Worm (Caenorhabditis elegans) whole organism, L2 larva: ENCODE data around the gene T13H5.1.

Source experiments
- ama-1 ChIP-seq: fragments of 150-350 bp; optimal IDR thresholded peaks from 2 replicates; lab custom pipeline; 2018; ENCODE audit warnings: inconsistent platforms
- blmp-1 ChIP-seq: sonication (generic microtip); optimal IDR thresholded peaks from 2 replicates; lab custom pipeline; 2017; ENCODE audit warnings: missing genetic modification characterization, mild to moderate bottlenecking, missing compliant biosample characterization, antibody characterized with exemption, moderate library complexity; ENCODE audit not compliant: insufficient read depth
- ceh-16 ChIP-seq: fragments of 150-350 bp; optimal IDR thresholded peaks from 2 replicates; lab custom pipeline; 2014; ENCODE audit warnings: missing biosample characterization, missing genetic modification characterization
- crh-2 ChIP-seq: sonication (generic microtip); optimal IDR thresholded peaks from 2 replicates; lab custom pipeline; 2017; ENCODE audit warnings: missing biosample characterization, missing genetic modification characterization
- mab-5 ChIP-seq: fragments of 150-350 bp; optimal IDR thresholded peaks from 2 replicates; lab custom pipeline; 2014; ENCODE audit warnings: missing biosample characterization, missing genetic modification characterization
- nhr-25 ChIP-seq: fragments of 150-350 bp; sonication (generic microtip); optimal IDR thresholded peaks from 3 replicates; lab custom pipeline; 2014; ENCODE audit warnings: missing biosample characterization, missing genetic modification characterization
- sma-9 ChIP-seq, 2 experiments: fragments of 150-350 bp in 1 of 2; sonication (generic microtip) in 1 of 2; optimal IDR thresholded peaks; 2 replicates each; lab custom pipeline; 2014 to 2016; ENCODE audit warnings: missing genetic modification characterization in 2 of 2, mild to moderate bottlenecking in 1 of 2, missing biosample characterization in 1 of 2, missing compliant biosample characterization in 1 of 2, missing genetic modification reagents in 1 of 2, moderate library complexity in 1 of 2
- unc-39 ChIP-seq: fragments of 150-350 bp; optimal IDR thresholded peaks from 2 replicates; lab custom pipeline; 2014; ENCODE audit warnings: missing biosample characterization, missing genetic modification characterization
- ztf-4 ChIP-seq: fragments of 150-350 bp; optimal IDR thresholded peaks from 2 replicates; lab custom pipeline; 2014; ENCODE audit warnings: missing biosample characterization, missing genetic modification characterization

Gene T13H5.1

DNA sequence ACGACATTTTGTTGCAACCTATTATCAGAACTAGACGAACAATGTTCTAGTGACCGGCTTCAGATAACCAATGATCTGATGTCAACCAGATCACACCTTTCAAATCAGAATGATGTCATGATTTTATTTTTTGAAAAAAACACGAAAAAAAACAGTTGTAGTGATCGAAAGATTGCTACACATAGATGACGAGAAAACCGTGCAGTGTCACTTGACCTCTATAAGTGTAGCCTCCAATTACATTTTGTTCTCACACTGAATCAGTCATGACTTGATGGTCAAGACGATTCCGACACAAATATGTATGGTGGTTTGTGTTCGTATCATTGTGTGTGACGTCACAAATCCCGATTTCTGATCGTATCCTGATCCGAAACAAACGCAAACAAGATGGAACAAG, 68.8 kb downstream of the T13H5.1 start:
- TF ChIP-seq sma-9 (GFP tag; optimal IDR thresholded peaks at IDR 0.05; lab: Kevin White, UChicago) (peak; percentile 17), sma-9 (tag; optimal IDR thresholded peaks at IDR 0.05; lab: Kevin White, UChicago) (no peak), blmp-1 (tag; lab: Kevin White, UChicago) (peak; percentile 47), ztf-4 (tag; lab: Kevin White, UChicago) (no peak), nhr-25 (peak; percentile 74), ceh-16 (tag; lab: Kevin White, UChicago) (no peak), crh-2 (tag; lab: Kevin White, UChicago) (peak; percentile 7)

DNA sequence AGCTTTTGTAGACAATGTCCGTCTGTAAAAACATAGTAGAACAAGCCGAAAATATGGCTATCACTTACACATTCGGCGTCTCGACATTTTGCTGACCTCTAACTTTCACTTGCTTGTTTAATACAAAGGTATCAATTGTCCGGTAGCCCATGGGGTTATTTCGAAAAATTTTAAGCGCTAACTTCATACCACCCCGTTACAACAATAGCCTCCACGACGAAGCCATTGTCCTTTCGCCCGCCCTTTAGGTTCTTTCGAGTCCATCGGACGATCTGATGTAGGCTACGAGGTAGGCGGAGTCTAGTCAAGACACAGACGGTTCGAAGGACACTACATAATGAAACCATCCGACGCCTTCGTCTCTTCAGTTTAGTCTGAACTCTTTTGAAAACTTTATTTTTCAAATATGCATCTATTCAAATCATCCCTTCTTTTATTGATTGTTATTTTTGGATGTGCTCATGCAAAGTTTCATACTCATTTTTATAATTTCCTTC, 70.0 kb downstream of the T13H5.1 start, which contains the start of gene lips-10:
TSS of gene lips-10 (plus strand) at position 378 of the 497 bp plus-strand sequence.
- TF ChIP-seq blmp-1 (tag; lab: Kevin White, UChicago) = peak; percentile 82
- no peak for TF ChIP-seq ama-1 (lab: Kevin White, UChicago)
- TF ChIP-seq mab-5 (tag; lab: Kevin White, UChicago) = no peak
- peak; percentile 46 for TF ChIP-seq nhr-25
- TF ChIP-seq unc-39 (tag; lab: Kevin White, UChicago) = no peak
